Fruit fly (Drosophila melanogaster): ENCODE results near the gene CG14355.

- no peak for TF ChIP-seq Myc (optimal IDR thresholded peaks at IDR 0.05)
- TF ChIP-seq psq (optimal IDR thresholded peaks at IDR 0.05): no peak
- no peak for TF ChIP-seq insv (optimal IDR thresholded peaks at IDR 0.05)
- TF ChIP-seq Sin3A (optimal IDR thresholded peaks at IDR 0.05): no peak
Measured at dm6 chr3R:14125479-14126121, 26.1 kb downstream of the CG14355 start, which contains the start of the genes 140up and Polr2B.

All from Kc167 (cell line).